Fruit fly (Drosophila melanogaster): ENCODE results near the gene p130CAS.

DNA sequence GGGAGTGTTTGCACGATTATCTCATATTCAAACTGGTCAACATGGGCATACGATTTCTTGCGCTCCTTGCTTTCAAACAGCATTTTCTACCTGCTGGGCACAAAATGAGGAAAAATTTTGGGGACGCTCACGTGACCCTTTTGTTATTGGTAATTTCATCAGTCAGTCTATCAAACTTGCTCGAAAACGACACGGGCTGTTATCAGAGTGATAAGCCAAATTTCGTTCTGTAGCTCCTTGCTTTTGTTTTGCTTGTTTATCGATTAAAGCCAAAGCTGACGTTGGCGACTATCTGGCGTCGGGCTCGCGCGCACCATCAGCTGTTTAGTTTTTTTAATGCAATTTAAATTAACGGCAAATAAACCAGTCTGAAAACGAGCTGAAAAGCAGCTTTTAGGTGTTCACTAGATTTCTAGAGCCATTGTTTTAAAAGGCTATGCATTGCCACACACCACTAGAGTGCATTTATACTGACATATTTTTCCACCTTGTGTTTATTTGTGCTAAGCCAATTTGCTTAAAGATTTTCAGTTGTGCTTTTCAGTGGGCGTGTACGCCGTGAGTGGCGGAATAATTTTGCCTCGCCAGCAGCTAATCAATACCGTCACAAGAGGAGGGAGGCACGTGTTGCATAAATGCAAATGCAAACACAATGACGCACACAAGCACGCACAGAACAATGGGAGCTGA is 15.9 kb upstream of the p130CAS start:
- TF ChIP-seq Dll (optimal IDR thresholded peaks at IDR 0.05) (no peak), usp (GFP tag; optimal IDR thresholded peaks at IDR 0.05) (no peak), EcR (GFP tag; optimal IDR thresholded peaks at IDR 0.05) (no peak), CG8478 (optimal IDR thresholded peaks at IDR 0.05) (no peak), pan (optimal IDR thresholded peaks at IDR 0.05) (no peak)

Data from whole organism.